Fruit fly (Drosophila melanogaster): ENCODE data around the gene CG8813.

- no peak for TF ChIP-seq Hey (tag; optimal IDR thresholded peaks at IDR 0.05)
- no peak for TF ChIP-seq CG33213 (GFP tag; optimal IDR thresholded peaks at IDR 0.05)
- no peak for TF ChIP-seq usp (GFP tag; optimal IDR thresholded peaks at IDR 0.05)
These were observed 14.2 kb upstream of the CG8813 start for dm6 chr2L:2855204-2855768.
